Fruit fly (Drosophila melanogaster) whole organism, pupa: ENCODE results near the gene CG32817.
A peak's percentile ranks its signal among the peaks of the same experiment; 100 is the strongest.

Experiments used
- CG10348 ChIP-seq: fragments of 200-800 bp; sonication (Bioruptor generic); IDR thresholded peaks from 2 replicates; pipeline ENCODE4 v1.3.6; 2022; ENCODE audit warnings: missing biosample characterization, missing genetic modification characterization
- CG12605 ChIP-seq: fragments of 200-800 bp; sonication (Bioruptor generic); IDR thresholded peaks from 2 replicates; pipeline ENCODE4 v1.3.6; 2022; ENCODE audit warnings: missing biosample characterization, missing genetic modification characterization
- CG15710 ChIP-seq: fragments of 200-800 bp; sonication (Bioruptor generic); optimal IDR thresholded peaks from 2 replicates; lab custom pipeline; 2018; ENCODE audit warnings: missing biosample characterization, mild to moderate bottlenecking, missing genetic modification characterization, moderate library complexity
- CG17806 ChIP-seq: fragments of 200-800 bp; sonication (Bioruptor generic); optimal IDR thresholded peaks from 2 replicates; lab custom pipeline; 2018; ENCODE audit warnings: missing biosample characterization, mild to moderate bottlenecking, missing genetic modification characterization, moderate library complexity
- CG34367 ChIP-seq: fragments of 200-800 bp; sonication (Bioruptor generic); optimal IDR thresholded peaks from 2 replicates; lab custom pipeline; 2018; ENCODE audit warnings: missing biosample characterization, mild to moderate bottlenecking, missing genetic modification characterization
- CG8159 ChIP-seq: fragments of 200-800 bp; sonication (Bioruptor generic); optimal IDR thresholded peaks from 3 replicates; lab custom pipeline; 2018; ENCODE audit warnings: missing biosample characterization, mild to moderate bottlenecking, missing genetic modification characterization, moderate library complexity
- CG8301 ChIP-seq: fragments of 200-800 bp; sonication (Bioruptor generic); optimal IDR thresholded peaks from 2 replicates; lab custom pipeline; 2018; ENCODE audit warnings: missing biosample characterization, mild to moderate bottlenecking, missing genetic modification characterization
- D1 ChIP-seq: fragments of 200-800 bp; sonication (Bioruptor generic); optimal IDR thresholded peaks from 2 replicates; lab custom pipeline; 2018; ENCODE audit warnings: missing biosample characterization, mild to moderate bottlenecking, missing genetic modification characterization, moderate library complexity
- Ets98B ChIP-seq: fragments of 200-800 bp; sonication (Bioruptor generic); IDR thresholded peaks from 2 replicates; pipeline ENCODE4 v1.3.6; 2022; ENCODE audit warnings: missing biosample characterization, missing genetic modification characterization
- gl ChIP-seq: fragments of 200-800 bp; sonication (Bioruptor generic); optimal IDR thresholded peaks from 2 replicates; lab custom pipeline; 2018; ENCODE audit warnings: missing biosample characterization, mild to moderate bottlenecking, missing genetic modification characterization

- TF ChIP-seq D1 (tag; lab: Kevin White, UChicago) (no peak), CG10348 (GFP tag; lab: Robert Waterston, UW) (no peak), CG34367 (no peak), gl (tag; lab: Kevin White, UChicago) (no peak), CG15710 (tag; lab: Kevin White, UChicago) (no peak), CG8159 (no peak), CG17806 (tag; lab: Kevin White, UChicago) (peak; percentile 2), CG12605 (GFP tag; lab: Robert Waterston, UW) (no peak), Ets98B (GFP tag; lab: Robert Waterston, UW) (peak; percentile 14; the same call in 1 of the 2 replicates), CG8301 (tag; lab: Kevin White, UChicago) (no peak)
Observed at dm6 chrX:494607-495006, 15.7 kb downstream of the CG32817 start, which contains the start of gene CG17778.
